Fruit fly (Drosophila melanogaster) whole organism, embryonic: ENCODE measurements around the gene mAChR-B.

Source experiments
- CG10274 ChIP-seq: fragments of 200-800 bp; sonication (Bioruptor generic); optimal IDR thresholded peaks from 3 replicates; lab custom pipeline; 2017; ENCODE audit warnings: missing biosample characterization, mild to moderate bottlenecking, missing genetic modification characterization
- CG11456 ChIP-seq: fragments of 200-800 bp; sonication (Bioruptor generic); IDR thresholded peaks from 3 replicates; pipeline ENCODE4 v1.3.6; 2022; ENCODE audit warnings: missing biosample characterization, missing genetic modification characterization
- CG13775 ChIP-seq: fragments of 200-800 bp; sonication (Bioruptor generic); optimal IDR thresholded peaks from 3 replicates; lab custom pipeline; 2017; ENCODE audit warnings: missing biosample characterization, mild to moderate bottlenecking, missing genetic modification characterization
- CG15479 ChIP-seq: fragments of 200-800 bp; sonication (Bioruptor generic); optimal IDR thresholded peaks from 3 replicates; lab custom pipeline; 2019; ENCODE audit warnings: missing biosample characterization, mild to moderate bottlenecking, missing genetic modification characterization, moderate library complexity
- CG15514 ChIP-seq: fragments of 200-800 bp; sonication (Bioruptor generic); optimal IDR thresholded peaks from 3 replicates; lab custom pipeline; 2017; ENCODE audit warnings: missing biosample characterization, missing genetic modification characterization, mild to moderate bottlenecking, moderate library complexity, missing genetic modification reagents
- CG1602 ChIP-seq: fragments of 200-800 bp; sonication (Bioruptor generic); optimal IDR thresholded peaks from 3 replicates; lab custom pipeline; 2016; ENCODE audit warnings: missing biosample characterization, missing genetic modification characterization
- CG17612 ChIP-seq: fragments of 200-800 bp; sonication (Bioruptor generic); IDR thresholded peaks from 2 replicates; pipeline ENCODE4 v1.3.6; 2022; ENCODE audit warnings: missing biosample characterization, missing genetic modification characterization
- CG17802 ChIP-seq: fragments of 200-800 bp; sonication (Bioruptor generic); optimal IDR thresholded peaks from 2 replicates; lab custom pipeline; 2018; ENCODE audit warnings: missing biosample characterization, mild to moderate bottlenecking, missing genetic modification characterization, moderate library complexity
- CG2199 ChIP-seq: fragments of 200-800 bp; sonication (Bioruptor generic); IDR thresholded peaks from 3 replicates; pipeline ENCODE4 v1.3.6; 2022; ENCODE audit warnings: missing biosample characterization, missing genetic modification characterization
- CG2889 ChIP-seq: fragments of 200-800 bp; sonication (Bioruptor generic); IDR thresholded peaks from 3 replicates; pipeline ENCODE4 v1.3.6; 2022; ENCODE audit warnings: missing biosample characterization, missing genetic modification characterization
- CG31388 ChIP-seq: fragments of 200-800 bp; sonication (Bioruptor generic); optimal IDR thresholded peaks from 2 replicates; lab custom pipeline; 2016; ENCODE audit warnings: missing biosample characterization, missing genetic modification characterization
- CG6254 ChIP-seq: fragments of 200-800 bp; sonication (Bioruptor generic); optimal IDR thresholded peaks from 3 replicates; lab custom pipeline; 2017; ENCODE audit warnings: mild to moderate bottlenecking, missing biosample characterization, missing genetic modification reagents, missing genetic modification characterization
- CG7786 ChIP-seq: fragments of 200-800 bp; sonication (Bioruptor generic); optimal IDR thresholded peaks from 2 replicates; lab custom pipeline; 2016; ENCODE audit warnings: missing biosample characterization, missing genetic modification characterization
- CG9797 ChIP-seq: fragments of 200-800 bp; sonication (Bioruptor generic); optimal IDR thresholded peaks from 3 replicates; lab custom pipeline; 2018; ENCODE audit warnings: missing biosample characterization, mild to moderate bottlenecking, missing genetic modification characterization
- Eip74EF ChIP-seq, 2 experiments: fragments of 200-800 bp in 1 of 2; fragments of >200 bp in 1 of 2; sonication (Bioruptor generic) in 1 of 2; optimal IDR thresholded peaks; 2 replicates each; lab custom pipeline; 2017 to 2019; ENCODE audit warnings: missing biosample characterization in 2 of 2, missing genetic modification characterization in 2 of 2, mild to moderate bottlenecking in 1 of 2, moderate library complexity in 1 of 2
- Hr78 ChIP-seq, 2 experiments: fragments of 200-800 bp in 1 of 2; fragments of >200 bp in 1 of 2; sonication (Bioruptor generic) in 1 of 2; optimal IDR thresholded peaks; 2 replicates each; lab custom pipeline; 2017 to 2019; ENCODE audit warnings: missing biosample characterization in 2 of 2, missing genetic modification characterization in 2 of 2, mild to moderate bottlenecking in 1 of 2, moderate library complexity in 1 of 2
- Med ChIP-seq: fragments of 200-800 bp; sonication (Bioruptor generic); peaks from one replicate; lab custom pipeline; 2016; ENCODE audit warnings: missing biosample characterization, missing genetic modification characterization, mild to moderate bottlenecking, inconsistent platforms, moderate library complexity
- Mrtf ChIP-seq: fragments of 200-800 bp; sonication (Bioruptor generic); IDR thresholded peaks from 3 replicates; pipeline ENCODE4 v1.3.6; 2022; ENCODE audit warnings: missing biosample characterization, missing genetic modification characterization
- NC2β ChIP-seq: fragments of 200-800 bp; sonication (Bioruptor generic); optimal IDR thresholded peaks from 2 replicates; lab custom pipeline; 2016; ENCODE audit warnings: missing biosample characterization, missing genetic modification characterization
- Nf-YA ChIP-seq: fragments of 200-800 bp; sonication (Bioruptor generic); IDR thresholded peaks from 2 replicates; pipeline ENCODE4 v1.3.6; 2022; ENCODE audit warnings: missing biosample characterization, missing genetic modification characterization
- Nf-YB ChIP-seq: fragments of 200-800 bp; sonication (Bioruptor generic); optimal IDR thresholded peaks from 3 replicates; lab custom pipeline; 2019; ENCODE audit warnings: missing biosample characterization, mild to moderate bottlenecking, missing genetic modification characterization, moderate library complexity
- Nf-YC ChIP-seq: fragments of 200-800 bp; optimal IDR thresholded peaks from 3 replicates; lab custom pipeline; 2019; ENCODE audit warnings: missing biosample characterization, mild to moderate bottlenecking, missing genetic modification characterization, moderate library complexity
- Ravus ChIP-seq: fragments of 200-800 bp; sonication (Bioruptor generic); IDR thresholded peaks from 2 replicates; pipeline ENCODE4 v1.3.6; 2022; ENCODE audit warnings: missing biosample characterization, missing genetic modification characterization
- Taf1 ChIP-seq: fragments of 200-800 bp; sonication (Bioruptor generic); IDR thresholded peaks from 2 replicates; pipeline ENCODE4 v1.3.6; 2022; ENCODE audit warnings: missing biosample characterization, missing genetic modification characterization
- Tbp ChIP-seq: fragments of >200 bp; optimal IDR thresholded peaks from 2 replicates; lab custom pipeline; 2018; ENCODE audit warnings: missing biosample characterization, missing genetic modification characterization
- Vsx1 ChIP-seq: fragments of 200-800 bp; sonication (Bioruptor generic); optimal IDR thresholded peaks from 2 replicates; lab custom pipeline; 2017; ENCODE audit warnings: missing biosample characterization, mild to moderate bottlenecking, missing genetic modification characterization, missing genetic modification reagents
- Xbp1 ChIP-seq: fragments of 200-800 bp; sonication (Bioruptor generic); optimal IDR thresholded peaks from 3 replicates; lab custom pipeline; 2016; ENCODE audit warnings: missing biosample characterization, mild to moderate bottlenecking, missing genetic modification characterization
- cwo ChIP-seq: fragments of 200-800 bp; sonication (Bioruptor generic); optimal IDR thresholded peaks from 3 replicates; lab custom pipeline; 2017; ENCODE audit warnings: missing biosample characterization, missing genetic modification characterization, mild to moderate bottlenecking, moderate library complexity, missing genetic modification reagents
- da ChIP-seq: fragments of 200-800 bp; sonication (Bioruptor generic); optimal IDR thresholded peaks from 2 replicates; lab custom pipeline; 2016; ENCODE audit warnings: missing biosample characterization, missing genetic modification characterization
- gcm ChIP-seq: fragments of 200-800 bp; sonication (Bioruptor generic); optimal IDR thresholded peaks from 2 replicates; lab custom pipeline; 2019; ENCODE audit warnings: missing biosample characterization, mild to moderate bottlenecking, missing genetic modification characterization, moderate library complexity
- grn ChIP-seq: fragments of 200-800 bp; sonication (Bioruptor generic); optimal IDR thresholded peaks from 3 replicates; lab custom pipeline; 2017; ENCODE audit warnings: missing biosample characterization, missing genetic modification characterization
- h ChIP-seq: fragments of >200 bp; optimal IDR thresholded peaks from 2 replicates; lab custom pipeline; 2017
- kay ChIP-seq: fragments of 200-800 bp; sonication (Bioruptor generic); optimal IDR thresholded peaks from 2 replicates; lab custom pipeline; 2016; ENCODE audit warnings: missing biosample characterization, missing genetic modification characterization
- psq ChIP-seq: fragments of 200-800 bp; sonication (Bioruptor generic); optimal IDR thresholded peaks from 2 replicates; lab custom pipeline; 2017; ENCODE audit warnings: missing biosample characterization, missing genetic modification characterization
- ranshi ChIP-seq: fragments of 200-800 bp; sonication (Bioruptor generic); IDR thresholded peaks from 2 replicates; pipeline ENCODE4 v1.3.6; 2022; ENCODE audit warnings: missing biosample characterization, missing genetic modification characterization
- row ChIP-seq: fragments of 200-800 bp; sonication (Bioruptor generic); IDR thresholded peaks from 3 replicates; pipeline ENCODE4 v1.3.6; 2022; ENCODE audit warnings: missing biosample characterization, missing genetic modification characterization
- schlank ChIP-seq: fragments of 200-800 bp; sonication (Bioruptor generic); optimal IDR thresholded peaks from 2 replicates; lab custom pipeline; 2018; ENCODE audit warnings: missing biosample characterization, mild to moderate bottlenecking, missing genetic modification characterization
- sens ChIP-seq: fragments of 200-800 bp; sonication (Bioruptor generic); peaks from one replicate; lab custom pipeline; 2016; ENCODE audit warnings: missing biosample characterization, missing genetic modification characterization
- slou ChIP-seq: fragments of 200-800 bp; sonication (Bioruptor generic); optimal IDR thresholded peaks from 3 replicates; lab custom pipeline; 2016; ENCODE audit warnings: missing biosample characterization, missing genetic modification characterization
- tap ChIP-seq: fragments of 200-800 bp; optimal IDR thresholded peaks from 3 replicates; lab custom pipeline; 2019; ENCODE audit warnings: missing biosample characterization, mild to moderate bottlenecking, missing genetic modification characterization, moderate library complexity
- tgo ChIP-seq: fragments of 200-800 bp; sonication (Bioruptor generic); IDR thresholded peaks from 3 replicates; pipeline ENCODE4 v1.3.6; 2022; ENCODE audit warnings: missing biosample characterization, missing genetic modification characterization
- tup ChIP-seq: fragments of 200-800 bp; sonication (Bioruptor generic); optimal IDR thresholded peaks from 2 replicates; lab custom pipeline; 2016; ENCODE audit warnings: missing biosample characterization, mild to moderate bottlenecking, missing genetic modification characterization, moderate library complexity
- unpg ChIP-seq: fragments of 200-800 bp; sonication (Bioruptor generic); optimal IDR thresholded peaks from 3 replicates; lab custom pipeline; 2018; ENCODE audit warnings: missing biosample characterization, mild to moderate bottlenecking, missing genetic modification characterization, moderate library complexity

mAChR-B gene

DNA sequence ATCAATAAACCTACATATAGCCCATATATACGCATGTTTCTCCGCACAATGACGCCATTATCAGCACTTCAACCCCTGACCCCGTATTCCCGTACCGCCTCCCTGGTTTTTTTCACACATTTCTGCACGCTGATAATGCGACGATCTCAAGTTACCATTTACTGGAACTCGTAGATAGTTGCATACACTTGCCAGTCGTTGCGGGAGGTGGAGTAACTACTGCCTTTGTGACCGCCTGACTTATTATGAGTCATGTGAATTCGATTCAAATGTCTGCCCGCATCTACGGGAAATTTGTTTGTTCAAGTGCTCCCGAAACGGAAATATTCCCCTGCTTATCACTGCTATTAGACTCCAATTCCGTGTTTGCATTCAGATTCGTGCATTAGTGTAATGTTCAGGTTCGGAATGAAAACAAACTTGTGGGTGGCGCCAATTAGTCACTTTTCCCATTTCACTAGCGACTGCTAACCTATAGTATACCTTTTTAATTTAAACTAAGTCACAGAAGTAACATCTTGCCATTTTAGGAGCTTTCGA, 68.1 kb downstream of the mAChR-B start:
- TF ChIP-seq grn (GFP tag; lab: Kevin White, UChicago) = no peak
- TF ChIP-seq CG1602 = no peak
- TF ChIP-seq Hr78 (GFP tag; optimal IDR thresholded peaks at IDR 0.05; lab: Kevin White, UChicago) = peak in 1 of 2 experiments; percentile 71
- no peak for TF ChIP-seq CG17802
- TF ChIP-seq Mrtf = no peak
- TF ChIP-seq CG2199 (GFP tag; lab: Robert Waterston, UW) = 0 out of 3 replicates have a peak, but pooled peaks have one; percentile 43
- TF ChIP-seq sens (GFP tag; lab: Kevin White, UChicago) = peak; percentile 77
- peak; percentile 56 for TF ChIP-seq CG15479
- TF ChIP-seq kay = peak; percentile 62
- TF ChIP-seq slou = no peak
- peak; percentile 61 for TF ChIP-seq Med (GFP tag; lab: Kevin White, UChicago)
- TF ChIP-seq schlank (tag; lab: Kevin White, UChicago) = no peak
- peak; percentile 74 for TF ChIP-seq gcm (GFP tag; lab: Kevin White, UChicago)
- TF ChIP-seq Ravus (GFP tag; lab: Robert Waterston, UW) = no peak
- no peak for TF ChIP-seq da (GFP tag; lab: Kevin White, UChicago)
- TF ChIP-seq Tbp (GFP tag; lab: Kevin White, UChicago) = no peak
- no peak for TF ChIP-seq unpg (GFP tag; lab: Kevin White, UChicago)
- TF ChIP-seq CG9797 = no peak
- peak in 1 of 2 experiments; percentile 79 for TF ChIP-seq Eip74EF (GFP tag; optimal IDR thresholded peaks at IDR 0.05; lab: Kevin White, UChicago)
- no peak for TF ChIP-seq row (GFP tag; lab: Robert Waterston, UW)
- TF ChIP-seq Vsx1 (GFP tag; lab: Kevin White, UChicago) = no peak
- no peak for TF ChIP-seq h (lab: Kevin White, UChicago)
- no peak for TF ChIP-seq psq (GFP tag; lab: Kevin White, UChicago)
- TF ChIP-seq, all 482 proteins: peak for 8

- peak; percentile 27 for TF ChIP-seq sens (GFP tag; lab: Kevin White, UChicago)
- TF ChIP-seq tup (GFP tag; lab: Kevin White, UChicago) = no peak
Measured at dm6 chr3R:8132398-8132797, 73.3 kb downstream of the mAChR-B start.

DNA sequence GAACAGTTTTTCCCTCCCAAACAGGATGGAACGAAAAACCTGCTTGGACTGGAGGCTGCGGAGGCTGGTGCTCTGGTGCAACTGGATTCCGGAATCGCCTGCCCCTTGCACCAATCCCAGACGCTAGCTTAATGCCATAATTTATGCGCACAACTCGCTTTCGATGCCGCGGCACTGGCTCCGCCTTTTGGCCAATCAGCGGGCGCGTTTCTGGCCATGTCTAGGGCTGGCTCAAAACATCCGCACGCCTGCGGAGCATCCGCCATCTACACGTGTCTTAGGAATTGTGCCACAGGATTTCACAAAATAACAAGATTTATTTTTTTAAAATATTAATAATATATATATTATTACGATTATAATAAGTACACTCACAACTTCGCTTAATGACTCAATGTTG, 75.5 kb downstream of the mAChR-B start:
- TF ChIP-seq CG31388 = no peak
- no peak for TF ChIP-seq tgo (GFP tag; lab: Robert Waterston, UW)
- TF ChIP-seq Taf1 (GFP tag; lab: Robert Waterston, UW) = no peak
- peak; percentile 84 for TF ChIP-seq Nf-YC (tag; lab: Kevin White, UChicago)
- no peak for TF ChIP-seq NC2β (GFP tag; lab: Kevin White, UChicago)
- TF ChIP-seq tap (tag; lab: Kevin White, UChicago) = no peak
- no peak for TF ChIP-seq CG7786 (GFP tag; lab: Kevin White, UChicago)
- no peak for TF ChIP-seq Xbp1 (GFP tag; lab: Kevin White, UChicago)
- TF ChIP-seq CG17612 (GFP tag; lab: Robert Waterston, UW) = no peak
- peak; percentile 88 for TF ChIP-seq CG13775 (GFP tag; lab: Kevin White, UChicago)
- TF ChIP-seq CG10274 (GFP tag; lab: Kevin White, UChicago) = no peak
- no peak for TF ChIP-seq CG6254
- peak; percentile 30 for TF ChIP-seq sens (GFP tag; lab: Kevin White, UChicago)
- TF ChIP-seq Nf-YA (GFP tag; lab: Robert Waterston, UW) = no peak
- 0 out of 3 replicates have a peak, but pooled peaks have one; percentile 12 for TF ChIP-seq CG11456 (GFP tag; lab: Robert Waterston, UW)
- TF ChIP-seq cwo = no peak
- TF ChIP-seq CG15514 (GFP tag; lab: Kevin White, UChicago) = no peak
- TF ChIP-seq ranshi (GFP tag; lab: Robert Waterston, UW) = no peak
- peak; percentile 92 for TF ChIP-seq Nf-YB (GFP tag; lab: Kevin White, UChicago)
- TF ChIP-seq CG2889 = no peak
- TF ChIP-seq, all 482 proteins: peak for 5
